Fruit fly (Drosophila melanogaster): Measurements from ENCODE around the gene Reps.

- TF ChIP-seq h (optimal IDR thresholded peaks at IDR 0.05), result no peak
- TF ChIP-seq psq (optimal IDR thresholded peaks at IDR 0.05), result no peak
- no peak for TF ChIP-seq Sin3A (optimal IDR thresholded peaks at IDR 0.05)
- no peak for TF ChIP-seq Myc (optimal IDR thresholded peaks at IDR 0.05)
- TF ChIP-seq insv (optimal IDR thresholded peaks at IDR 0.05), result no peak
Measured at dm6 chr2L:11068907-11069306, 37.5 kb downstream of the Reps start.
